Worm (Caenorhabditis elegans): ENCODE results near the gene B0391.14.

B0391.14 gene

ce11 chrV:15566511-15567178 is 33.0 kb downstream of the B0391.14 start (continued):
- TF ChIP-seq nhr-237 (tag; optimal IDR thresholded peaks at IDR 0.05) (no peak), hpl-2 (GFP tag; optimal IDR thresholded peaks at IDR 0.05) (no peak), nhr-28 (tag; optimal IDR thresholded peaks at IDR 0.05) (no peak), blmp-1 (tag; optimal IDR thresholded peaks at IDR 0.05) (peak; percentile 62), nhr-84 (tag; optimal IDR thresholded peaks at IDR 0.05) (no peak), unc-98 (GFP tag; IDR thresholded peaks at IDR 0.05) (no peak), elt-2 (tag; optimal IDR thresholded peaks at IDR 0.05) (peak; percentile 86), ets-5 (GFP tag; IDR thresholded peaks at IDR 0.05) (no peak), mdl-1 (tag; optimal IDR thresholded peaks at IDR 0.05) (peak in 1 of 2 experiments; percentile 99), Y116A8C.19 (tag; optimal IDR thresholded peaks at IDR 0.05; ENCODE audit: borderline replicate concordance) (no peak), skn-1 (tag; optimal IDR thresholded peaks at IDR 0.05) (peak; percentile 53), fkh-8 (tag; optimal IDR thresholded peaks at IDR 0.05) (peak; percentile 39), lir-3 (tag; optimal IDR thresholded peaks at IDR 0.05; ENCODE audit: poor library complexity) (peak; percentile 71), nhr-77 (tag; optimal IDR thresholded peaks at IDR 0.05) (peak; percentile 17), egl-27 (tag; optimal IDR thresholded peaks at IDR 0.05) (no peak), isw-1 (GFP tag; IDR thresholded peaks at IDR 0.05) (no peak), tlp-1 (tag; optimal IDR thresholded peaks at IDR 0.05) (no peak), zip-4 (GFP tag; optimal IDR thresholded peaks at IDR 0.05) (no peak), sox-4 (tag; optimal IDR thresholded peaks at IDR 0.05) (peak; percentile 67), ztf-4 (tag; optimal IDR thresholded peaks at IDR 0.05) (peak; percentile 73), nhr-71 (tag; optimal IDR thresholded peaks at IDR 0.05) (peak; percentile 97), aha-1 (tag; optimal IDR thresholded peaks at IDR 0.05) (peak; percentile 0), elt-3 (tag; optimal IDR thresholded peaks at IDR 0.05) (peak in 3 of 6 experiments; percentile 12 to 93 (median 70)), nhr-20 (tag; optimal IDR thresholded peaks at IDR 0.05) (peak; percentile 96), lin-15B (tag; optimal IDR thresholded peaks at IDR 0.05) (no peak), ceh-88 (GFP tag; IDR thresholded peaks at IDR 0.05) (peak; percentile 53; the same call in 1 of the 2 replicates), pax-3 (tag; optimal IDR thresholded peaks at IDR 0.05) (peak; percentile 7), lin-13 (GFP tag; optimal IDR thresholded peaks at IDR 0.05) (peak; percentile 74), nhr-12 (tag; optimal IDR thresholded peaks at IDR 0.05) (no peak), snu-23 (GFP tag; optimal IDR thresholded peaks at IDR 0.05) (peak; percentile 92), dsc-1 (tag; optimal IDR thresholded peaks at IDR 0.05) (no peak), rnt-1 (tag; optimal IDR thresholded peaks at IDR 0.05) (peak; percentile 84), pag-3 (tag; optimal IDR thresholded peaks at IDR 0.05; ENCODE audit: borderline replicate concordance, insufficient read depth) (no peak), snpc-4 (tag; optimal IDR thresholded peaks at IDR 0.05) (peak; percentile 36), lin-35 (GFP tag; optimal IDR thresholded peaks at IDR 0.05) (peak; percentile 62 to 87), ces-1 (GFP tag; optimal IDR thresholded peaks at IDR 0.05) (no peak), vab-15 (tag; optimal IDR thresholded peaks at IDR 0.05) (no peak), nhr-90 (tag; optimal IDR thresholded peaks at IDR 0.05; ENCODE audit: poor library complexity) (peak; percentile 82), xbp-1 (tag; optimal IDR thresholded peaks at IDR 0.05) (peak; percentile 54), swsn-7 (tag; optimal IDR thresholded peaks at IDR 0.05) (peak; percentile 66), hlh-4 (tag; optimal IDR thresholded peaks at IDR 0.05) (no peak), tbx-2 (tag; optimal IDR thresholded peaks at IDR 0.05) (peak; percentile 89), ztf-11 (tag; optimal IDR thresholded peaks at IDR 0.05) (peak in 1 of 2 experiments; percentile 48)

Measured in whole organism, L1 larva.